Fruit fly (Drosophila melanogaster): ENCODE results near the gene CG32152.

The CG32152 gene

dm6 chr3L:16113607-16114337 lies 30.1 kb downstream of the CG32152 start (continued):
- no peak for TF ChIP-seq CG3995 (GFP tag; optimal IDR thresholded peaks at IDR 0.05)
- no peak for TF ChIP-seq Jarid2 (GFP tag; optimal IDR thresholded peaks at IDR 0.05)
- TF ChIP-seq fd3F (GFP tag; optimal IDR thresholded peaks at IDR 0.05), result peak; percentile 72
- TF ChIP-seq Myb (GFP tag; optimal IDR thresholded peaks at IDR 0.05), result peak; percentile 33
- TF ChIP-seq sug (tag; optimal IDR thresholded peaks at IDR 0.05), result peak; percentile 84
- TF ChIP-seq Hey (tag; optimal IDR thresholded peaks at IDR 0.05), result no peak
- TF ChIP-seq insv (GFP tag; optimal IDR thresholded peaks at IDR 0.05), result peak; percentile 12 to 65
- TF ChIP-seq pnt (GFP tag; optimal IDR thresholded peaks at IDR 0.05), result peak; percentile 75
- TF ChIP-seq Hmx (GFP tag; optimal IDR thresholded peaks at IDR 0.05), result peak; percentile 68
- TF ChIP-seq rib (GFP tag; IDR thresholded peaks at IDR 0.05), result peak; percentile 75; the same call in 1 of the 2 replicates
- TF ChIP-seq ase (GFP tag; IDR thresholded peaks at IDR 0.05), result peak; percentile 59; the same call in 2 of the 3 replicates
- TF ChIP-seq eve (GFP tag; optimal IDR thresholded peaks at IDR 0.05), result no peak
- peak; percentile 86 for TF ChIP-seq CG7987 (GFP tag; optimal IDR thresholded peaks at IDR 0.05)
- no peak for TF ChIP-seq CG1529 (GFP tag; optimal IDR thresholded peaks at IDR 0.05)
- peak; percentile 64; the same call in 1 of the 2 replicates for TF ChIP-seq Nf-YA (GFP tag; IDR thresholded peaks at IDR 0.05)
- no peak for TF ChIP-seq Eip74EF (GFP tag; optimal IDR thresholded peaks at IDR 0.05)
- TF ChIP-seq CG6689 (GFP tag; IDR thresholded peaks at IDR 0.05), result peak; percentile 83
- TF ChIP-seq Dip2 (GFP tag; IDR thresholded peaks at IDR 0.05), result no peak
- peak; percentile 51 for TF ChIP-seq Dp (GFP tag; optimal IDR thresholded peaks at IDR 0.05)
- TF ChIP-seq CG12219 (GFP tag; optimal IDR thresholded peaks at IDR 0.05), result peak; percentile 61
- TF ChIP-seq CG1603 (tag; optimal IDR thresholded peaks at IDR 0.05), result peak; percentile 87
- peak; percentile 57; the same call in 1 of the 3 replicates for TF ChIP-seq CG11093 (GFP tag; IDR thresholded peaks at IDR 0.05)
- TF ChIP-seq ewg (GFP tag; optimal IDR thresholded peaks at IDR 0.05), result peak; percentile 97
- TF ChIP-seq sima (GFP tag; optimal IDR thresholded peaks at IDR 0.05), result peak; percentile 5
- TF ChIP-seq tgo (GFP tag; IDR thresholded peaks at IDR 0.05), result peak; percentile 78
- TF ChIP-seq CG30403 (GFP tag; optimal IDR thresholded peaks at IDR 0.05), result peak; percentile 90
- peak; percentile 98 for TF ChIP-seq sens (GFP tag)
- peak; percentile 83 for TF ChIP-seq sqz (GFP tag; optimal IDR thresholded peaks at IDR 0.05)
- TF ChIP-seq MTF-1 (GFP tag; optimal IDR thresholded peaks at IDR 0.05; ENCODE audit: borderline replicate concordance), result no peak
- TF ChIP-seq CG10543 (GFP tag; optimal IDR thresholded peaks at IDR 0.05), result no peak
- peak; percentile 46 for TF ChIP-seq Dref (GFP tag; IDR thresholded peaks at IDR 0.05)
- no peak for TF ChIP-seq CG8281 (tag; optimal IDR thresholded peaks at IDR 0.05)
- TF ChIP-seq phol (tag; optimal IDR thresholded peaks at IDR 0.05), result peak; percentile 100
- peak; percentile 72 for TF ChIP-seq CG18476 (GFP tag; optimal IDR thresholded peaks at IDR 0.05)
- TF ChIP-seq CG1602 (GFP tag; optimal IDR thresholded peaks at IDR 0.05), result peak; percentile 74
- TF ChIP-seq hth (optimal IDR thresholded peaks at IDR 0.05), result no peak
- peak; percentile 82 for TF ChIP-seq fu2 (GFP tag; optimal IDR thresholded peaks at IDR 0.05)
- TF ChIP-seq Scr (GFP tag; IDR thresholded peaks at IDR 0.05; ENCODE audit: partially characterized antibody), result peak; percentile 62
- TF ChIP-seq Med (GFP tag), result peak; percentile 98
- TF ChIP-seq PHDP (tag; optimal IDR thresholded peaks at IDR 0.05), result peak; percentile 86
- TF ChIP-seq D (optimal IDR thresholded peaks at IDR 0.05), result no peak
- peak; percentile 58 for TF ChIP-seq D (GFP tag; optimal IDR thresholded peaks at IDR 0.05)
- TF ChIP-seq jumu (GFP tag; optimal IDR thresholded peaks at IDR 0.05), result peak; percentile 85
- peak; percentile 62 for TF ChIP-seq Sin3A (optimal IDR thresholded peaks at IDR 0.05)
- no peak for TF ChIP-seq CkIIα-i1 (GFP tag; IDR thresholded peaks at IDR 0.05)
- TF ChIP-seq Optix (GFP tag; IDR thresholded peaks at IDR 0.05), result peak; percentile 71
- TF ChIP-seq CG9817 (tag; optimal IDR thresholded peaks at IDR 0.05), result peak; percentile 79
- peak; percentile 87 for TF ChIP-seq CHES-1-like (GFP tag; optimal IDR thresholded peaks at IDR 0.05)
- TF ChIP-seq ken (GFP tag; IDR thresholded peaks at IDR 0.05), result peak; percentile 87
- TF ChIP-seq Ssrp (tag; optimal IDR thresholded peaks at IDR 0.05), result peak; percentile 75
